Fruit fly (Drosophila melanogaster): Measurements from ENCODE around the gene Alp1.

Alp1 gene

dm6 chr3L:21471895-21472294, 27.3 kb upstream of the Alp1 start (continued):
- TF ChIP-seq gfzf (GFP tag; optimal IDR thresholded peaks at IDR 0.05) (no peak), CG15479 (GFP tag; optimal IDR thresholded peaks at IDR 0.05) (peak; percentile 82), CG15514 (GFP tag; optimal IDR thresholded peaks at IDR 0.05) (no peak), chn (GFP tag; optimal IDR thresholded peaks at IDR 0.05) (no peak), zf30C (GFP tag; optimal IDR thresholded peaks at IDR 0.05) (no peak), sens (GFP tag) (no peak), Oli (tag; optimal IDR thresholded peaks at IDR 0.05) (no peak)

dm6 chr3L:21465261-21466112, 20.9 kb upstream of the Alp1 start:
- TF ChIP-seq Dll (GFP tag; IDR thresholded peaks at IDR 0.05; ENCODE audit: partially characterized antibody) (no peak), dysf (GFP tag; IDR thresholded peaks at IDR 0.05) (no peak), Mes4 (GFP tag; optimal IDR thresholded peaks at IDR 0.05) (no peak), Nf-YC (tag; optimal IDR thresholded peaks at IDR 0.05) (no peak), vfl (GFP tag; optimal IDR thresholded peaks at IDR 0.05) (no peak), CG11504 (tag; optimal IDR thresholded peaks at IDR 0.05) (no peak), CG17328 (GFP tag; IDR thresholded peaks at IDR 0.05) (no peak), E2f1 (GFP tag; IDR thresholded peaks at IDR 0.05) (no peak), tll (GFP tag; optimal IDR thresholded peaks at IDR 0.05) (no peak), Dp (GFP tag; optimal IDR thresholded peaks at IDR 0.05) (no peak), E2f2 (GFP tag; IDR thresholded peaks at IDR 0.05) (no peak), lbe (GFP tag; optimal IDR thresholded peaks at IDR 0.05) (no peak), grn (GFP tag; optimal IDR thresholded peaks at IDR 0.05) (no peak), gem (tag; optimal IDR thresholded peaks at IDR 0.05) (peak; percentile 17), vvl (GFP tag; IDR thresholded peaks at IDR 0.05) (no peak), inv (GFP tag; IDR thresholded peaks at IDR 0.05; ENCODE audit: partially characterized antibody) (no peak), CG11560 (tag; IDR thresholded peaks at IDR 0.05) (no peak), sisA (GFP tag; IDR thresholded peaks at IDR 0.05) (no peak), PHDP (tag; optimal IDR thresholded peaks at IDR 0.05) (no peak), CG4328 (GFP tag; optimal IDR thresholded peaks at IDR 0.05) (no peak), nmo (GFP tag; optimal IDR thresholded peaks at IDR 0.05) (peak; percentile 33), CG18764 (GFP tag; optimal IDR thresholded peaks at IDR 0.05) (no peak), Dbx (GFP tag; IDR thresholded peaks at IDR 0.05) (no peak), CG31388 (GFP tag; optimal IDR thresholded peaks at IDR 0.05) (no peak), toy (GFP tag; IDR thresholded peaks at IDR 0.05) (no peak), CG12219 (GFP tag; optimal IDR thresholded peaks at IDR 0.05) (no peak), wek (GFP tag; optimal IDR thresholded peaks at IDR 0.05) (no peak), lola (GFP tag; optimal IDR thresholded peaks at IDR 0.05) (peak in 1 of 3 experiments; percentile 26), CG3847 (GFP tag; IDR thresholded peaks at IDR 0.05) (no peak), Ptx1 (GFP tag; IDR thresholded peaks at IDR 0.05) (0 out of 2 replicates have a peak, but pooled peaks have one; percentile 10), Rx (GFP tag; IDR thresholded peaks at IDR 0.05) (no peak), CG31365 (tag; optimal IDR thresholded peaks at IDR 0.05) (no peak), trem (tag; optimal IDR thresholded peaks at IDR 0.05) (no peak), D (optimal IDR thresholded peaks at IDR 0.05) (no peak), D (GFP tag; optimal IDR thresholded peaks at IDR 0.05) (peak; percentile 17), sd (tag; optimal IDR thresholded peaks at IDR 0.05) (peak; percentile 88), p53 (GFP tag; optimal IDR thresholded peaks at IDR 0.05) (no peak), CG10979 (tag; optimal IDR thresholded peaks at IDR 0.05) (peak; percentile 31), CG7556 (GFP tag; optimal IDR thresholded peaks at IDR 0.05) (no peak), crp (GFP tag; optimal IDR thresholded peaks at IDR 0.05) (no peak), CG18476 (GFP tag; optimal IDR thresholded peaks at IDR 0.05) (no peak)

All from whole organism, embryonic.